Fruit fly (Drosophila melanogaster): Measurements from ENCODE around the gene OtopLa.

Gene OtopLa

DNA sequence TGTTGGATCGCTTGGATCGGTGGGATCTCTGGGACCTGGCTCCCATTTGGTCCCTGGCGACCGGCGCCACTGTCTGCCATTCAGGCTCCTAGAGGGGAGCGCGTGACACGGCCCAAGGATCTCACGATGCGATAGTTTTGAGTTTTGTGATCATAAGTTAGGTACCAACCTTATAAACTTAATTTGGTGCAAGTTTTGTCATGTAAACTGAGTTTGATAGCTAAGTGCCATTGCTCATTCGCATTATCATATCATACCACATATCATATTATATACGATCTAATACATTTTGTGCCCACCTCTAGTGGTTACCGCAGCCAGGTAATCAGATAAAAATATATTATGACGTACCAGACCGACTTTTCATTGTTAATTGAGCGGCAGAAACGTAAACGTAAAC lies 47.7 kb upstream of the OtopLa start (continued):
- no peak for TF ChIP-seq CG7786 (GFP tag; optimal IDR thresholded peaks at IDR 0.05)
- TF ChIP-seq sens (GFP tag): no peak
- TF ChIP-seq tx (GFP tag; optimal IDR thresholded peaks at IDR 0.05): no peak
- no peak for TF ChIP-seq Ets65A (GFP tag)
- TF ChIP-seq tio (GFP tag; optimal IDR thresholded peaks at IDR 0.05): no peak
- no peak for TF ChIP-seq esg (GFP tag; conservative IDR thresholded peaks at IDR 0.05)
- no peak for TF ChIP-seq da (GFP tag; optimal IDR thresholded peaks at IDR 0.05)
- no peak for TF ChIP-seq YL-1 (GFP tag; optimal IDR thresholded peaks at IDR 0.05)
- no peak for TF ChIP-seq CG32767 (GFP tag; IDR thresholded peaks at IDR 0.05)
- TF ChIP-seq CG2116 (GFP tag; optimal IDR thresholded peaks at IDR 0.05): no peak
- TF ChIP-seq chn (GFP tag; optimal IDR thresholded peaks at IDR 0.05): no peak
- TF ChIP-seq CG12219 (GFP tag; optimal IDR thresholded peaks at IDR 0.05): no peak
- TF ChIP-seq CG18476 (GFP tag; optimal IDR thresholded peaks at IDR 0.05): no peak
- TF ChIP-seq CrebB (tag; optimal IDR thresholded peaks at IDR 0.05): no peak
- no peak for TF ChIP-seq CG17568 (GFP tag; optimal IDR thresholded peaks at IDR 0.05)
- no peak for TF ChIP-seq CG12299 (tag; optimal IDR thresholded peaks at IDR 0.05)
- TF ChIP-seq odd (GFP tag; optimal IDR thresholded peaks at IDR 0.05): no peak
- no peak for TF ChIP-seq exex (tag; optimal IDR thresholded peaks at IDR 0.05)
- TF ChIP-seq CG8765 (GFP tag; IDR thresholded peaks at IDR 0.05): peak; percentile 48; the same call in 1 of the 2 replicates
- TF ChIP-seq gcm (GFP tag; optimal IDR thresholded peaks at IDR 0.05): no peak
- no peak for TF ChIP-seq CG15514 (GFP tag; optimal IDR thresholded peaks at IDR 0.05)
- TF ChIP-seq CG6654 (GFP tag; optimal IDR thresholded peaks at IDR 0.05): no peak
- TF ChIP-seq Dek (tag; optimal IDR thresholded peaks at IDR 0.05): no peak
- no peak for TF ChIP-seq Pdp1 (GFP tag; optimal IDR thresholded peaks at IDR 0.05)
- TF ChIP-seq Mrtf (GFP tag; IDR thresholded peaks at IDR 0.05): no peak
- no peak for TF ChIP-seq pita (GFP tag; optimal IDR thresholded peaks at IDR 0.05)
- no peak for TF ChIP-seq CG3281 (GFP tag; optimal IDR thresholded peaks at IDR 0.05)
- TF ChIP-seq CG8359 (GFP tag; optimal IDR thresholded peaks at IDR 0.05; ENCODE audit: borderline replicate concordance): no peak
- no peak for TF ChIP-seq Ada2b (GFP tag; IDR thresholded peaks at IDR 0.05)
- TF ChIP-seq CHES-1-like (GFP tag; optimal IDR thresholded peaks at IDR 0.05): no peak
- no peak for TF ChIP-seq CG5245 (GFP tag; optimal IDR thresholded peaks at IDR 0.05)
- TF ChIP-seq CG17186 (GFP tag; optimal IDR thresholded peaks at IDR 0.05): no peak
- no peak for TF ChIP-seq CG4360 (GFP tag; IDR thresholded peaks at IDR 0.05)
- TF ChIP-seq NK7.1 (GFP tag; optimal IDR thresholded peaks at IDR 0.05): no peak
- no peak for TF ChIP-seq CG10366 (GFP tag; IDR thresholded peaks at IDR 0.05)
- TF ChIP-seq Stat92E (GFP tag; optimal IDR thresholded peaks at IDR 0.05): no peak
- TF ChIP-seq gce (GFP tag; IDR thresholded peaks at IDR 0.05): 0 out of 3 replicates have a peak, but pooled peaks have one; percentile 5
- no peak for TF ChIP-seq CG17328 (GFP tag; IDR thresholded peaks at IDR 0.05)
- 0 out of 3 replicates have a peak, but pooled peaks have one; percentile 41 for TF ChIP-seq hb (GFP tag; IDR thresholded peaks at IDR 0.05; ENCODE audit: partially characterized antibody)
- TF ChIP-seq Sry-β (GFP tag; optimal IDR thresholded peaks at IDR 0.05): peak; percentile 13
- no peak for TF ChIP-seq Rfx (GFP tag; IDR thresholded peaks at IDR 0.05)
- no peak for TF ChIP-seq CG10462 (GFP tag; optimal IDR thresholded peaks at IDR 0.05)
- no peak for TF ChIP-seq ci (GFP tag; IDR thresholded peaks at IDR 0.05)
- TF ChIP-seq disco-r (GFP tag; optimal IDR thresholded peaks at IDR 0.05): no peak
- no peak for TF ChIP-seq CG6683 (GFP tag; optimal IDR thresholded peaks at IDR 0.05)
- TF ChIP-seq Bteb2 (GFP tag; optimal IDR thresholded peaks at IDR 0.05): no peak
- no peak for TF ChIP-seq HmgD (GFP tag; optimal IDR thresholded peaks at IDR 0.05)
- TF ChIP-seq E2f2 (GFP tag; IDR thresholded peaks at IDR 0.05): no peak
- TF ChIP-seq CG8388 (GFP tag; optimal IDR thresholded peaks at IDR 0.05): no peak
- no peak for TF ChIP-seq CG11696 (GFP tag; IDR thresholded peaks at IDR 0.05)
- TF ChIP-seq run (tag; optimal IDR thresholded peaks at IDR 0.05): no peak
- TF ChIP-seq Eip74EF (GFP tag; optimal IDR thresholded peaks at IDR 0.05): no peak
